Fruit fly (Drosophila melanogaster): ENCODE data around the gene CG13124.
A peak's percentile ranks its signal among the peaks of the same experiment; 100 is the strongest.

Gene CG13124

DNA sequence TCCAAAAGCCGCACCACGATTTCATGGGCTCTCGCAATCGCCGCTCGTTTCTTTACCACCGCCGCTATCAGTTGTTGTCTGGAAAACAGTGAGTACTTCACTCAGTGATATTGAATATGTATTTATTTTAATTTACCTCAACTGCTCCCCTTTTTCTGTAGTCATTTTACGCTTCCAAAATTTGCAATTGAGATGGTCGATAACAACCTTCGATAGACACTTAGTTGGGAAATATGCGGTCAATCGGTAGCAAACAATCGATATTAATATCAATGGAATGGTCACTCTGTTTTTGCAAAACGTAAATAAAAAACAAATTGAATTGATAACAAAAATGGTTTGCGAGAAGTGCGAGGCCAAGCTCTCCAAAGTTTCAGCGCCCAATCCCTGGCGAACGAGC lies 17.9 kb downstream of the CG13124 start, which contains the start of the genes CG34183 and CG4537:
TSS of gene CG34183 (minus strand) at position 197 of the 400 bp plus-strand sequence.
TSS of gene CG4537 (plus strand) at position 310 of the 400 bp plus-strand sequence.
- TF ChIP-seq CG13204 (GFP tag; optimal IDR thresholded peaks at IDR 0.05), result no peak
- TF ChIP-seq CG17806 (tag; optimal IDR thresholded peaks at IDR 0.05), result no peak
- no peak for TF ChIP-seq rn (GFP tag; IDR thresholded peaks at IDR 0.05)
- TF ChIP-seq CG32121 (GFP tag; IDR thresholded peaks at IDR 0.05), result no peak
- no peak for TF ChIP-seq CG34367 (tag; optimal IDR thresholded peaks at IDR 0.05)
- no peak for TF ChIP-seq CG10348 (GFP tag; IDR thresholded peaks at IDR 0.05)
- no peak for TF ChIP-seq CG8159 (tag; optimal IDR thresholded peaks at IDR 0.05)
- TF ChIP-seq EcR (GFP tag; optimal IDR thresholded peaks at IDR 0.05), result no peak
- no peak for TF ChIP-seq gl (tag; optimal IDR thresholded peaks at IDR 0.05)
- TF ChIP-seq D1 (tag; optimal IDR thresholded peaks at IDR 0.05), result no peak
- TF ChIP-seq CG15710 (tag; optimal IDR thresholded peaks at IDR 0.05), result no peak
- no peak for TF ChIP-seq Ets98B (GFP tag; IDR thresholded peaks at IDR 0.05)
- TF ChIP-seq CG14655 (GFP tag; optimal IDR thresholded peaks at IDR 0.05), result no peak
- no peak for TF ChIP-seq CG8301 (tag; optimal IDR thresholded peaks at IDR 0.05)
- TF ChIP-seq fd96Ca (GFP tag; IDR thresholded peaks at IDR 0.05), result no peak
- no peak for TF ChIP-seq CG12605 (GFP tag; IDR thresholded peaks at IDR 0.05)
- no peak for TF ChIP-seq Pif1A (GFP tag; optimal IDR thresholded peaks at IDR 0.05)
- TF ChIP-seq Pif1B (GFP tag; optimal IDR thresholded peaks at IDR 0.05), result no peak
- TF ChIP-seq CG4496 (GFP tag; IDR thresholded peaks at IDR 0.05), result no peak

dm6 chr2L:9887856-9888269 lies 20.6 kb downstream of the CG13124 start, which contains the start of gene Fkbp59:
Fkbp59 (plus strand) TSS chr2L:9888005.
- TF ChIP-seq CG4496 (GFP tag; IDR thresholded peaks at IDR 0.05) (peak; percentile 41; the same call in 1 of the 3 replicates), CG15710 (tag; optimal IDR thresholded peaks at IDR 0.05) (no peak), CG12605 (GFP tag; IDR thresholded peaks at IDR 0.05) (no peak), gl (tag; optimal IDR thresholded peaks at IDR 0.05) (no peak)

DNA sequence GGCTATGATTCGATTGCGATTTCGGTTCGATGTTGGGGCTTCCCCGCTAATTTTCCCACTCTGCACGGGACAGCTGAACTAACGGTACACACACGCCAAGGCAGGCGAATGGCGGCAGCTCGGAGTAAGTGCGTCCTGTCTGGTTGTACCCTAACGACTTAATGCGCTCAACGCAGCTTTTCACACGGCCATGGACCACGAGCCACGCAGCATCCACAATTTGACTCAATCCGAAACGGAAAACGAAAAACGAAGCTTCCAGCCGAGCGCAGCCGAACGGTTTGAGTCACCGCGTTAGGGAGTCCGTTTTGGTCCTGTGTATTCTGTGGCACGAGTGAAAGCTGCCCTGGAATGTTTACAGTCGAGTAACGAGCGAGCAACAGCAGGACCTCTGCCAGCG lies 22.3 kb downstream of the CG13124 start, which contains the start of gene nAChRalpha6:
TSS of gene nAChRalpha6 (minus strand) at position 165 of the 400 bp plus-strand sequence.
- no peak for TF ChIP-seq Ets98B (GFP tag; IDR thresholded peaks at IDR 0.05)
- TF ChIP-seq CG4496 (GFP tag; IDR thresholded peaks at IDR 0.05), result no peak
- no peak for TF ChIP-seq fd96Ca (GFP tag; IDR thresholded peaks at IDR 0.05)
- no peak for TF ChIP-seq CG14655 (GFP tag; optimal IDR thresholded peaks at IDR 0.05)
- no peak for TF ChIP-seq gl (tag; optimal IDR thresholded peaks at IDR 0.05)
- no peak for TF ChIP-seq CG32121 (GFP tag; IDR thresholded peaks at IDR 0.05)
- TF ChIP-seq CG12605 (GFP tag; IDR thresholded peaks at IDR 0.05), result no peak
- TF ChIP-seq Pif1A (GFP tag; optimal IDR thresholded peaks at IDR 0.05), result no peak
- TF ChIP-seq CG13204 (GFP tag; optimal IDR thresholded peaks at IDR 0.05), result no peak
- TF ChIP-seq CG34367 (tag; optimal IDR thresholded peaks at IDR 0.05), result no peak

DNA sequence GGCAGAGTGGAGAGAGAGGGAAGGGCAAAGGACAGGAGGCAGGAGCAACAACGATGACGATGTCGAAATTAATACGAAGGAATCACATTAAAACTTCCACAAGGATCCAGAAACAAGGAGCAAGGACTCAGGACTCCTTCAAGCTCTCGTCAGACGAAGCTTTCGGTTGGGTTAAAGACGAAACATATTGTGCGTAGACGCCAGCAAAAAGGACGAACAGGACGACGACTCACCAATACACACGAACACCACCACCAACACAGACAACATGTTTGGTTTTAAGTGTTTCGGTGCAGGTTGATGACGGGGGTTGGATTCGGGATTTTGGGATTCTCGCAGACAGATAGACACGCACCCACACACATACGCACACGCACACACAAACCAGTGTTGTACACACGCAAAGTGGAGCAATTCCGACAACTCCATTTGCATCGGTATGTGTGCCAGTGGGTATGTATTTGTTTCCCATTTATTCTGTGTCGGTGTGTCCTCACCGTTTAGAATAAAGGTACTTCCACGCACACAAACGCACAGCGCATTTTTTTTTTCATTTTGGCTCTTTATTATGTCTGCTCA lies 26.0 kb downstream of the CG13124 start:
- no peak for TF ChIP-seq CG12605 (GFP tag; IDR thresholded peaks at IDR 0.05)

- TF ChIP-seq CG14655 (GFP tag; optimal IDR thresholded peaks at IDR 0.05) (peak; percentile 25), CG15710 (tag; optimal IDR thresholded peaks at IDR 0.05) (peak; percentile 48), CG8159 (tag; optimal IDR thresholded peaks at IDR 0.05) (peak; percentile 65), D1 (tag; optimal IDR thresholded peaks at IDR 0.05) (no peak), gl (tag; optimal IDR thresholded peaks at IDR 0.05) (no peak), Pif1A (GFP tag; optimal IDR thresholded peaks at IDR 0.05) (peak; percentile 32), CG32121 (GFP tag; IDR thresholded peaks at IDR 0.05) (no peak), CG17806 (tag; optimal IDR thresholded peaks at IDR 0.05) (no peak), fd96Ca (GFP tag; IDR thresholded peaks at IDR 0.05) (no peak), CG10348 (GFP tag; IDR thresholded peaks at IDR 0.05) (no peak), EcR (GFP tag; optimal IDR thresholded peaks at IDR 0.05) (no peak), CG4496 (GFP tag; IDR thresholded peaks at IDR 0.05) (no peak), CG34367 (tag; optimal IDR thresholded peaks at IDR 0.05) (peak; percentile 29), Ets98B (GFP tag; IDR thresholded peaks at IDR 0.05) (no peak), CG9948 (tag; optimal IDR thresholded peaks at IDR 0.05) (peak; percentile 50)
Observed at dm6 chr2L:9864337-9864736, 44.1 kb downstream of the CG13124 start.

DNA sequence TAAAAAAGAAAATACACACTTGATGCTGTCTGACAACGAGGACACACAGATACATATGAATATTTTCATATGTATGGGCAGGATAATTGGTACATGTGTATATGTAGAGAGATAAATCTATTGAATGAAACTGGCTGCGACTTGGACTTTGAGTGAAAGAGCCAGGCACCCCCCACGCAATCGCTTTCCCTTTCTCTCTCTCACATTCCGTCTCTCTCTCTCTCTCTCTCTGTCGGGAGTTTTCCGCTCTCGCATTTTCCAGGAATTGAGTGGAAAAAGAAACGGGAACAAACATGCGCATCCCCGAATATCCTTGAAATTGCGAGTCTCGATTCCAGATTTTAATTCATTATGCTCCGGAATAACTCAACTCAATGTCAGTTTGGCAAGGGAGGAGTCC lies 45.0 kb downstream of the CG13124 start:
- TF ChIP-seq D1 (tag; optimal IDR thresholded peaks at IDR 0.05), result no peak
- no peak for TF ChIP-seq Pif1A (GFP tag; optimal IDR thresholded peaks at IDR 0.05)
- no peak for TF ChIP-seq CG14655 (GFP tag; optimal IDR thresholded peaks at IDR 0.05)
- TF ChIP-seq CG12605 (GFP tag; IDR thresholded peaks at IDR 0.05), result no peak
- TF ChIP-seq Snoo (tag; optimal IDR thresholded peaks at IDR 0.05), result no peak
- no peak for TF ChIP-seq EcR (GFP tag; optimal IDR thresholded peaks at IDR 0.05)

DNA sequence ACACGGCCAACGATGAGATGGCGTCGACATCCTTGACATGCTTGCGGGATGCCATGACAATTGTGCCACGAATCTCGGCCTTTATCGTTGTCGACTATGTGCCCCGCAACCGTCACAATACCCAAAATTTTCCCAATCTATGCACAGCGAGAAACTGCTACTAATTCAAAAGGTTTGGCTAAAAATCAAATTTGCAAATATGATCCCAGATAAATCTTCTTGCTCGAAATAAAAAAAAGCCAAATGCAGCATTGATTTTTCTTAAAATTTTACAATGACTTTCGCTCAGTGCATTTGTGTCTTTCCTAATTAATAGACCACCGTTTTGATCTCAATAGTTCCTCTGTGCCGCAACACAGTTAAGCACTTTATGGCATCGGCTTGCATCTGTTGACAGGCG lies 45.5 kb downstream of the CG13124 start:
- TF ChIP-seq CG8159 (tag; optimal IDR thresholded peaks at IDR 0.05) (peak; percentile 7), CG4496 (GFP tag; IDR thresholded peaks at IDR 0.05) (peak; percentile 28; the same call in 1 of the 3 replicates), CG32121 (GFP tag; IDR thresholded peaks at IDR 0.05) (no peak)
